ENCODE assay signal across 2 worm cellular contexts in the genomic region with DNA sequence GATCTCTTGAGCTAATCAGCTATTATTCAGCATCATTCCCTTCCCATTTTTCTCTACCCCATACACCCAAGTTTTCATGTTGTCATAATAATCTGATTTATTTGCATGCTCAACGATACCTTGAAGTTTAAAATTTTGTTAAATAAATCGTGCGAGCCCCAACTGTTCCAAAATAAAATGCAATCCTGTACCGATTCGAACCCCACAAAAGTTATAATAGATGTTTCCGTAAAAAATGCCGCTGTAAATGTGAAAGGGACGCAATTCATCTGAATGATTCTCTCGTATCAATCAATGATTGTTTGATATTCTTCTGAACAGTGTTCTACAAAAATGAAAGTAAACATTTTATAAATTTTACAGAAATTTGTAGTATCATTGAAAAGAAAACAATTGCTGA.
TF ChIP-seq lines count a peak whose summit lies in the region.

No protein-coding gene starts in this region.

TF ChIP-seq in whole organism, L4 larva, 104 proteins besides CTCF, POLR2A, EP300 and RAD21:
- 0 out of 4 replicates have a peak, but pooled peaks of 1 of the 2 experiments have one; percentile 23 for TF ChIP-seq madf-5 (GFP tag; IDR thresholded peaks at IDR 0.05; lab: Robert Waterston, UW)
- no peak for TF ChIP-seq spr-1 (tag; optimal IDR thresholded peaks at IDR 0.05; lab: Kevin White, UChicago)
- peak; percentile 59 for TF ChIP-seq lin-38 (GFP tag; IDR thresholded peaks at IDR 0.05; lab: Robert Waterston, UW)
- TF ChIP-seq Y75B8A.6 (GFP tag; IDR thresholded peaks at IDR 0.05; lab: Robert Waterston, UW), result no peak
- TF ChIP-seq snpc-1.2 (GFP tag; IDR thresholded peaks at IDR 0.05; lab: Robert Waterston, UW), result peak; percentile 71; the same call in 1 of the 2 replicates
- TF ChIP-seq F49E8.2 (tag; optimal IDR thresholded peaks at IDR 0.05; lab: Kevin White, UChicago; ENCODE audit: borderline replicate concordance), result peak; percentile 84
- TF ChIP-seq unc-130 (GFP tag; optimal IDR thresholded peaks at IDR 0.05; lab: Kevin White, UChicago), result peak; percentile 45
- no peak for TF ChIP-seq vab-7 (GFP tag; IDR thresholded peaks at IDR 0.05; lab: Robert Waterston, UW)
- 0 out of 2 replicates have a peak, but pooled peaks have one; percentile 12 for TF ChIP-seq daf-19 (GFP tag; conservative IDR thresholded peaks at IDR 0.05; lab: Robert Waterston, UW)
- TF ChIP-seq ctbp-1 (GFP tag; IDR thresholded peaks at IDR 0.05; lab: Robert Waterston, UW), result 0 out of 2 replicates have a peak, but pooled peaks have one; percentile 36
- TF ChIP-seq Y48G9A.11 (GFP tag; IDR thresholded peaks at IDR 0.05; lab: Robert Waterston, UW), result 0 out of 2 replicates have a peak, but pooled peaks have one; percentile 27
TF ChIP-seq in whole organism, L4 larva: peak in this region for 8.

TF ChIP-seq in whole organism, young adult, 124 proteins besides CTCF, POLR2A, EP300 and RAD21 (continues in another document):
- peak; percentile 56 for TF ChIP-seq rcor-1 (GFP tag; IDR thresholded peaks at IDR 0.05; lab: Robert Waterston, UW)
- peak; percentile 52 for TF ChIP-seq mes-4 (tag; optimal IDR thresholded peaks at IDR 0.05; lab: Kevin White, UChicago)
- TF ChIP-seq ztf-3 (GFP tag; optimal IDR thresholded peaks at IDR 0.05; lab: Kevin White, UChicago), result no peak
- TF ChIP-seq snpc-4 (GFP tag; optimal IDR thresholded peaks at IDR 0.05; lab: Kevin White, UChicago), result no peak
- peak in 2 of 4 experiments; percentile 14 to 24 for TF ChIP-seq snpc-4 (tag; optimal IDR thresholded peaks at IDR 0.05; lab: Kevin White, UChicago)
- no peak for TF ChIP-seq Y67H2A.10 (GFP tag; conservative IDR thresholded peaks at IDR 0.05; lab: Robert Waterston, UW)
- TF ChIP-seq sea-2 (GFP tag; IDR thresholded peaks at IDR 0.05; lab: Robert Waterston, UW), result no peak
- no peak for TF ChIP-seq C06A6.2 (GFP tag; conservative IDR thresholded peaks at IDR 0.05; lab: Robert Waterston, UW)
- TF ChIP-seq lin-35 (GFP tag; optimal IDR thresholded peaks at IDR 0.05; lab: Kevin White, UChicago), result no peak
- no peak for TF ChIP-seq mcd-1 (GFP tag; IDR thresholded peaks at IDR 0.05; lab: Robert Waterston, UW)
- 0 out of 2 replicates have a peak, but pooled peaks have one; percentile 18 for TF ChIP-seq ceh-91 (GFP tag; IDR thresholded peaks at IDR 0.05; lab: Robert Waterston, UW)
- TF ChIP-seq pbrm-1 (GFP tag; IDR thresholded peaks at IDR 0.05; lab: Robert Waterston, UW), result no peak
- no peak for TF ChIP-seq T07F8.4 (tag; optimal IDR thresholded peaks at IDR 0.05; lab: Kevin White, UChicago)
- no peak for TF ChIP-seq gei-17 (GFP tag; optimal IDR thresholded peaks at IDR 0.05; lab: Kevin White, UChicago)
- TF ChIP-seq akir-1 (GFP tag; optimal IDR thresholded peaks at IDR 0.05; lab: Kevin White, UChicago), result no peak
- no peak for TF ChIP-seq ztf-6 (GFP tag; IDR thresholded peaks at IDR 0.05; lab: Robert Waterston, UW)
- no peak for TF ChIP-seq lin-40 (tag; optimal IDR thresholded peaks at IDR 0.05; lab: Kevin White, UChicago)
- no peak for TF ChIP-seq snpc-1.1 (tag; optimal IDR thresholded peaks at IDR 0.05; lab: Kevin White, UChicago; ENCODE audit: insufficient read depth)
- TF ChIP-seq F23B12.7 (tag; optimal IDR thresholded peaks at IDR 0.05; lab: Kevin White, UChicago; ENCODE audit: insufficient read depth), result no peak
- no peak for TF ChIP-seq lsy-27 (tag; optimal IDR thresholded peaks at IDR 0.05; lab: Kevin White, UChicago; ENCODE audit: borderline replicate concordance, insufficient read depth)
- TF ChIP-seq pha-4 (tag; optimal IDR thresholded peaks at IDR 0.05; lab: Kevin White, UChicago), result no peak
- TF ChIP-seq attf-5 (GFP tag; optimal IDR thresholded peaks at IDR 0.05; lab: Kevin White, UChicago), result no peak
- TF ChIP-seq die-1 (tag; optimal IDR thresholded peaks at IDR 0.05; lab: Kevin White, UChicago), result peak; percentile 56
- TF ChIP-seq tbp1 (GFP tag; optimal IDR thresholded peaks at IDR 0.05; lab: Kevin White, UChicago), result peak; percentile 57
- TF ChIP-seq F52B5.7 (tag; optimal IDR thresholded peaks at IDR 0.05; lab: Kevin White, UChicago), result peak; percentile 22
- TF ChIP-seq chd-7 (tag; optimal IDR thresholded peaks at IDR 0.05; lab: Kevin White, UChicago), result no peak
- TF ChIP-seq somi-1 (GFP tag; optimal IDR thresholded peaks at IDR 0.05; lab: Kevin White, UChicago), result no peak
- 0 out of 2 replicates have a peak, but pooled peaks have one; percentile 35 for TF ChIP-seq F39B2.1 (GFP tag; IDR thresholded peaks at IDR 0.05; lab: Robert Waterston, UW)
- peak; percentile 30 for TF ChIP-seq efl-1 (GFP tag; optimal IDR thresholded peaks at IDR 0.05; lab: Kevin White, UChicago)
- TF ChIP-seq ztf-28 (GFP tag; IDR thresholded peaks at IDR 0.05; lab: Robert Waterston, UW), result no peak
- TF ChIP-seq sdz-38 (tag; optimal IDR thresholded peaks at IDR 0.05; lab: Kevin White, UChicago), result no peak
- TF ChIP-seq B0336.3 (GFP tag; IDR thresholded peaks at IDR 0.05; lab: Robert Waterston, UW), result peak; percentile 84
- TF ChIP-seq Y56A3A.18 (GFP tag; IDR thresholded peaks at IDR 0.05; lab: Robert Waterston, UW), result peak; percentile 73; the same call in 1 of the 2 replicates
- TF ChIP-seq Y53F4B.3 (GFP tag; IDR thresholded peaks at IDR 0.05; lab: Robert Waterston, UW), result no peak
- TF ChIP-seq nhr-120 (GFP tag; IDR thresholded peaks at IDR 0.05; lab: Robert Waterston, UW), result no peak
- peak; percentile 60 for TF ChIP-seq snpc-3.4 (tag; optimal IDR thresholded peaks at IDR 0.05; lab: Kevin White, UChicago)
- TF ChIP-seq lsl-1 (GFP tag; optimal IDR thresholded peaks at IDR 0.05; lab: Kevin White, UChicago), result peak; percentile 57
- no peak for TF ChIP-seq F37B4.10 (GFP tag; IDR thresholded peaks at IDR 0.05; lab: Robert Waterston, UW)
- no peak for TF ChIP-seq mel-28 (tag; optimal IDR thresholded peaks at IDR 0.05; lab: Kevin White, UChicago; ENCODE audit: borderline replicate concordance)
- no peak for TF ChIP-seq aptf-3 (GFP tag; IDR thresholded peaks at IDR 0.05; lab: Robert Waterston, UW)
- TF ChIP-seq tbx-9 (tag; optimal IDR thresholded peaks at IDR 0.05; lab: Kevin White, UChicago; ENCODE audit: borderline replicate concordance), result no peak
- peak; percentile 76 for TF ChIP-seq F49E8.2 (tag; optimal IDR thresholded peaks at IDR 0.05; lab: Kevin White, UChicago; ENCODE audit: insufficient read depth)
- peak; percentile 52 for TF ChIP-seq D2030.7 (GFP tag; IDR thresholded peaks at IDR 0.05; lab: Robert Waterston, UW)
- TF ChIP-seq egl-18 (GFP tag; IDR thresholded peaks at IDR 0.05; lab: Robert Waterston, UW), result no peak
- TF ChIP-seq nfya-2 (GFP tag; IDR thresholded peaks at IDR 0.05; lab: Robert Waterston, UW), result no peak
- TF ChIP-seq B0019.2 (GFP tag; conservative IDR thresholded peaks at IDR 0.05; lab: Robert Waterston, UW), result no peak
- peak; percentile 81 for TF ChIP-seq hsf-1 (GFP tag; IDR thresholded peaks at IDR 0.05; lab: Robert Waterston, UW)
- TF ChIP-seq Y79H2A.3 (GFP tag; conservative IDR thresholded peaks at IDR 0.05; lab: Robert Waterston, UW), result peak; percentile 91
- no peak for TF ChIP-seq attf-3 (GFP tag; conservative IDR thresholded peaks at IDR 0.05; lab: Robert Waterston, UW)
- peak; percentile 80 for TF ChIP-seq unc-130 (GFP tag; optimal IDR thresholded peaks at IDR 0.05; lab: Kevin White, UChicago)
- no peak for TF ChIP-seq ztf-26 (tag; optimal IDR thresholded peaks at IDR 0.05; lab: Kevin White, UChicago)
- TF ChIP-seq tlf-1 (GFP tag; optimal IDR thresholded peaks at IDR 0.05; lab: Kevin White, UChicago), result peak; percentile 78
- TF ChIP-seq B0261.1 (tag; optimal IDR thresholded peaks at IDR 0.05; lab: Kevin White, UChicago), result no peak
- no peak for TF ChIP-seq fkh-3 (tag; optimal IDR thresholded peaks at IDR 0.05; lab: Kevin White, UChicago)
- no peak for TF ChIP-seq lir-1 (GFP tag; conservative IDR thresholded peaks at IDR 0.05; lab: Robert Waterston, UW)
- TF ChIP-seq ceh-40 (GFP tag; IDR thresholded peaks at IDR 0.05; lab: Robert Waterston, UW), result peak; percentile 68; the same call in 1 of the 2 replicates
- TF ChIP-seq nfya-1 (tag; optimal IDR thresholded peaks at IDR 0.05; lab: Kevin White, UChicago; ENCODE audit: borderline replicate concordance, insufficient read depth), result no peak
- TF ChIP-seq F10E7.11 (tag; optimal IDR thresholded peaks at IDR 0.05; lab: Kevin White, UChicago), result no peak
- no peak for TF ChIP-seq madf-10 (tag; optimal IDR thresholded peaks at IDR 0.05; lab: Kevin White, UChicago)
- peak; percentile 86 for TF ChIP-seq attf-6 (GFP tag; IDR thresholded peaks at IDR 0.05; lab: Robert Waterston, UW)
- TF ChIP-seq K11D2.4 (GFP tag; IDR thresholded peaks at IDR 0.05; lab: Robert Waterston, UW), result no peak
- TF ChIP-seq egl-44 (GFP tag; IDR thresholded peaks at IDR 0.05; lab: Robert Waterston, UW), result 0 out of 2 replicates have a peak, but pooled peaks have one; percentile 55
- 0 out of 2 replicates have a peak, but pooled peaks have one; percentile 27 for TF ChIP-seq C17E4.6 (GFP tag; IDR thresholded peaks at IDR 0.05; lab: Robert Waterston, UW)
- TF ChIP-seq lin-26 (GFP tag; IDR thresholded peaks at IDR 0.05; lab: Robert Waterston, UW), result no peak
- TF ChIP-seq cebp-1 (GFP tag; IDR thresholded peaks at IDR 0.05; lab: Robert Waterston, UW), result no peak
- TF ChIP-seq cebp-1 (tag; optimal IDR thresholded peaks at IDR 0.05; lab: Kevin White, UChicago), result no peak
- TF ChIP-seq bed-1 (GFP tag; IDR thresholded peaks at IDR 0.05; lab: Robert Waterston, UW), result no peak
- TF ChIP-seq ccch-3 (GFP tag; optimal IDR thresholded peaks at IDR 0.05; lab: Kevin White, UChicago), result no peak
- no peak for TF ChIP-seq ZK185.1 (tag; optimal IDR thresholded peaks at IDR 0.05; lab: Kevin White, UChicago; ENCODE audit: poor library complexity, severe bottlenecking)
- peak; percentile 47 for TF ChIP-seq hmg-1.2 (GFP tag; IDR thresholded peaks at IDR 0.05; lab: Robert Waterston, UW)
- peak; percentile 82 for TF ChIP-seq madf-3 (GFP tag; IDR thresholded peaks at IDR 0.05; lab: Robert Waterston, UW)
- TF ChIP-seq madf-6 (GFP tag; IDR thresholded peaks at IDR 0.05; lab: Robert Waterston, UW), result peak; percentile 86
- TF ChIP-seq mxl-1 (tag; optimal IDR thresholded peaks at IDR 0.05; lab: Kevin White, UChicago), result no peak
- peak; percentile 14 for TF ChIP-seq dpl-1 (GFP tag; optimal IDR thresholded peaks at IDR 0.05; lab: Kevin White, UChicago)

Comparison
In these comparisons a context has a peak if more than half of its experiments do, and no peak if none do; other contexts are left out.
1. Of the 7 proteins assayed by ChIP-seq in both whole organism, young adult and whole organism, L4 larva: peak only in whole organism, young adult: ama-1 and dpl-1; only in whole organism, L4 larva: none; in both: F49E8.2 and unc-130; in neither: 2; mixed calls (peak in some experiments, not most) for 1.